Fruit fly (Drosophila melanogaster): Measurements from ENCODE around the gene CG13014.

CG13014 gene

dm6 chrX:16552567-16552966 lies 35.1 kb upstream of the CG13014 start (continued):
- TF ChIP-seq CG4730 (GFP tag; IDR thresholded peaks at IDR 0.05) (no peak), CG10321 (GFP tag; IDR thresholded peaks at IDR 0.05) (no peak), fru (optimal IDR thresholded peaks at IDR 0.05) (no peak), CG6272 (GFP tag; IDR thresholded peaks at IDR 0.05) (no peak), Sox102F (GFP tag; optimal IDR thresholded peaks at IDR 0.05) (peak; percentile 87), CG17359 (tag; optimal IDR thresholded peaks at IDR 0.05) (peak; percentile 89), ssp (GFP tag; IDR thresholded peaks at IDR 0.05) (peak; percentile 19; the same call in 1 of the 2 replicates), ro (GFP tag; IDR thresholded peaks at IDR 0.05) (no peak), CG16815 (GFP tag; optimal IDR thresholded peaks at IDR 0.05) (peak; percentile 53), p53 (GFP tag; optimal IDR thresholded peaks at IDR 0.05) (no peak), Ets97D (GFP tag; optimal IDR thresholded peaks at IDR 0.05) (no peak), MBD-R2 (GFP tag; IDR thresholded peaks at IDR 0.05) (peak; percentile 47), luna (GFP tag; optimal IDR thresholded peaks at IDR 0.05) (peak; percentile 14), CG17328 (GFP tag; IDR thresholded peaks at IDR 0.05) (peak; percentile 70), HLH4C (GFP tag; IDR thresholded peaks at IDR 0.05; ENCODE audit: partially characterized antibody) (no peak), CG2678 (tag; optimal IDR thresholded peaks at IDR 0.05) (peak; percentile 89), CG4707 (GFP tag; optimal IDR thresholded peaks at IDR 0.05) (peak; percentile 46), CG17829 (tag; optimal IDR thresholded peaks at IDR 0.05) (peak; percentile 84), lab (GFP tag; optimal IDR thresholded peaks at IDR 0.05) (peak; percentile 89), her (GFP tag; optimal IDR thresholded peaks at IDR 0.05) (peak; percentile 58), dmrt11E (tag; optimal IDR thresholded peaks at IDR 0.05) (peak; percentile 81), chn (GFP tag; optimal IDR thresholded peaks at IDR 0.05) (peak; percentile 45), ATbp (GFP tag; optimal IDR thresholded peaks at IDR 0.05) (peak; percentile 84), Max (GFP tag; optimal IDR thresholded peaks at IDR 0.05) (peak; percentile 48), CG4404 (GFP tag; IDR thresholded peaks at IDR 0.05) (peak; percentile 39), NC2β (GFP tag; optimal IDR thresholded peaks at IDR 0.05) (peak; percentile 50), CG17568 (GFP tag; optimal IDR thresholded peaks at IDR 0.05) (peak; percentile 83), CG18764 (GFP tag; optimal IDR thresholded peaks at IDR 0.05) (peak; percentile 65), mam (GFP tag; optimal IDR thresholded peaks at IDR 0.05) (peak; percentile 61), Drgx (GFP tag; IDR thresholded peaks at IDR 0.05) (peak; percentile 74), CG2129 (GFP tag; IDR thresholded peaks at IDR 0.05; ENCODE audit: partially characterized antibody) (no peak), vfl (GFP tag; optimal IDR thresholded peaks at IDR 0.05) (peak; percentile 42), dysf (GFP tag; IDR thresholded peaks at IDR 0.05) (peak; percentile 86; the same call in 2 of the 3 replicates), tna (GFP tag; IDR thresholded peaks at IDR 0.05; ENCODE audit: partially characterized antibody) (no peak), CG17361 (GFP tag; IDR thresholded peaks at IDR 0.05) (peak; percentile 89), CG18262 (tag; optimal IDR thresholded peaks at IDR 0.05) (peak; percentile 88), tio (GFP tag; optimal IDR thresholded peaks at IDR 0.05) (peak; percentile 85), NK7.1 (GFP tag; optimal IDR thresholded peaks at IDR 0.05) (peak; percentile 17), CG30020 (tag; optimal IDR thresholded peaks at IDR 0.05) (peak; percentile 30), sens (GFP tag) (peak; percentile 91), sens-2 (GFP tag; IDR thresholded peaks at IDR 0.05) (peak; percentile 74), Nf-YA (GFP tag; IDR thresholded peaks at IDR 0.05) (peak; percentile 27; the same call in 1 of the 2 replicates), hkb (optimal IDR thresholded peaks at IDR 0.05) (no peak), hkb (GFP tag; IDR thresholded peaks at IDR 0.05) (peak; percentile 86), CG3726 (GFP tag; IDR thresholded peaks at IDR 0.05) (no peak), GATAe (GFP tag; conservative IDR thresholded peaks at IDR 0.05) (peak; percentile 73; the same call in 1 of the 2 replicates), ash1 (GFP tag; optimal IDR thresholded peaks at IDR 0.05) (peak; percentile 2), croc (GFP tag; conservative IDR thresholded peaks at IDR 0.05) (peak; percentile 32; the same call in 1 of the 3 replicates), ci (GFP tag; IDR thresholded peaks at IDR 0.05) (peak; percentile 87), HLH54F (GFP tag; optimal IDR thresholded peaks at IDR 0.05) (peak; percentile 40), CG9797 (GFP tag; optimal IDR thresholded peaks at IDR 0.05) (no peak), CHES-1-like (GFP tag; optimal IDR thresholded peaks at IDR 0.05) (peak; percentile 47)

All from whole organism, embryonic.